Worm (Caenorhabditis elegans): Measurements from ENCODE around the gene col-73.

Gene col-73

DNA sequence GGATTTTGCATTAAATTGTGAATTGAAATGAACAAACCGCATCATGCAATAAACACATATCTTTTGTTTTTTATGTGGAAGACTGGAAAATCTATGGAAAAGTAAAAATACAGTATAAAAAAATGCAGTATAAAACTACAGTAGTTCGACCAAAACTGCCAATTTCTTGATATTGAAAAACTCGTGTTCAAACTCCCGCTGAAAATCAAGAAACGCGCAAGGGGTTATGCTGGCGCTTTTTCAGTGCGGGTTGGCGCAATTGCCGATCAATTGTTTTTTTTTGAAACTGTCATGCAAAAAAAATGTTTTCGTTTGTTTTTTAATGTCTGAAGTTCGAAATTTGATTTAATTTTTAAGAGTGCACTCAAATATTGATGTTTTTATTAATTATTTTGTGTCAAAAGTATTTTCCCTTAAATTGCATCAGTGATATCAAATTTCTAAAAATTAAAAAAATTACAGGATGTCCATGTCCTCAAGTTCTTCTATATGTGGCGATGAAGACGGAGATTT lies 21.3 kb downstream of the col-73 start, which contains the start of gene dnj-9 (continued):
- peak; percentile 86 for TF ChIP-seq sup-37 (GFP tag; optimal IDR thresholded peaks at IDR 0.05)
- TF ChIP-seq nhr-77 (tag; optimal IDR thresholded peaks at IDR 0.05): peak; percentile 88
- TF ChIP-seq rnt-1 (tag; optimal IDR thresholded peaks at IDR 0.05): peak; percentile 98
- TF ChIP-seq aly-2 (tag; optimal IDR thresholded peaks at IDR 0.05): peak; percentile 88
- peak; percentile 65 for TF ChIP-seq nhr-237 (tag; optimal IDR thresholded peaks at IDR 0.05)
- TF ChIP-seq tlp-1 (tag; optimal IDR thresholded peaks at IDR 0.05): no peak
- TF ChIP-seq unc-62 (GFP tag; optimal IDR thresholded peaks at IDR 0.05): no peak
- peak; percentile 84 for TF ChIP-seq ztf-4 (tag; optimal IDR thresholded peaks at IDR 0.05)
- TF ChIP-seq zag-1 (tag; optimal IDR thresholded peaks at IDR 0.05): no peak
- TF ChIP-seq mab-9 (GFP tag; IDR thresholded peaks at IDR 0.05): peak; percentile 85
- peak; percentile 57 for TF ChIP-seq ceh-90 (tag; optimal IDR thresholded peaks at IDR 0.05)
- peak; percentile 93 for TF ChIP-seq irx-1 (tag; optimal IDR thresholded peaks at IDR 0.05)
- TF ChIP-seq nhr-28 (tag; optimal IDR thresholded peaks at IDR 0.05): peak; percentile 44
- peak; percentile 57 for TF ChIP-seq unc-30 (tag; optimal IDR thresholded peaks at IDR 0.05)
- TF ChIP-seq dsc-1 (tag; optimal IDR thresholded peaks at IDR 0.05): peak; percentile 97
- peak; percentile 83 for TF ChIP-seq ceh-88 (GFP tag; IDR thresholded peaks at IDR 0.05)
- no peak for TF ChIP-seq egl-27 (tag; optimal IDR thresholded peaks at IDR 0.05)
- peak; percentile 45 for TF ChIP-seq vab-15 (tag; optimal IDR thresholded peaks at IDR 0.05)
- TF ChIP-seq C16A3.4 (tag; optimal IDR thresholded peaks at IDR 0.05): peak; percentile 97
- TF ChIP-seq lin-13 (GFP tag; optimal IDR thresholded peaks at IDR 0.05): peak; percentile 93
- peak; percentile 93 for TF ChIP-seq ceh-8 (GFP tag; optimal IDR thresholded peaks at IDR 0.05)
- TF ChIP-seq lir-3 (tag; optimal IDR thresholded peaks at IDR 0.05; ENCODE audit: poor library complexity): peak; percentile 83
- peak; percentile 96 for TF ChIP-seq nhr-19 (GFP tag; conservative IDR thresholded peaks at IDR 0.05)
- peak in 1 of 2 experiments; percentile 78 for TF ChIP-seq mdl-1 (tag; optimal IDR thresholded peaks at IDR 0.05)
- peak; percentile 86 for TF ChIP-seq pax-3 (tag; optimal IDR thresholded peaks at IDR 0.05)
- TF ChIP-seq swsn-7 (tag; optimal IDR thresholded peaks at IDR 0.05): peak; percentile 97
- TF ChIP-seq hlh-4 (tag; optimal IDR thresholded peaks at IDR 0.05): peak; percentile 8
- no peak for TF ChIP-seq ces-1 (GFP tag; optimal IDR thresholded peaks at IDR 0.05)
- TF ChIP-seq tbx-2 (tag; optimal IDR thresholded peaks at IDR 0.05): peak; percentile 97
- peak; percentile 51 for TF ChIP-seq efl-3 (GFP tag; optimal IDR thresholded peaks at IDR 0.05)
- TF ChIP-seq hpl-2 (GFP tag; optimal IDR thresholded peaks at IDR 0.05): peak; percentile 29
- peak; percentile 92 for TF ChIP-seq fkh-8 (tag; optimal IDR thresholded peaks at IDR 0.05)
- peak; percentile 88 for TF ChIP-seq nhr-11 (tag; optimal IDR thresholded peaks at IDR 0.05)
- peak; percentile 97 for TF ChIP-seq snu-23 (GFP tag; optimal IDR thresholded peaks at IDR 0.05)
- TF ChIP-seq Y116A8C.19 (tag; optimal IDR thresholded peaks at IDR 0.05; ENCODE audit: borderline replicate concordance): no peak
- TF ChIP-seq fkh-10 (GFP tag; optimal IDR thresholded peaks at IDR 0.05): peak; percentile 86
- TF ChIP-seq aha-1 (tag; optimal IDR thresholded peaks at IDR 0.05): peak; percentile 90
- peak; percentile 93 for TF ChIP-seq sox-4 (tag; optimal IDR thresholded peaks at IDR 0.05)
- peak; percentile 72 for TF ChIP-seq F16B12.6 (tag; optimal IDR thresholded peaks at IDR 0.05)
- TF ChIP-seq elt-3 (tag; optimal IDR thresholded peaks at IDR 0.05): peak in 3 of 6 experiments; percentile 50 to 90 (median 90)

- peak; percentile 25 for TF ChIP-seq fkh-8 (tag; optimal IDR thresholded peaks at IDR 0.05)
- no peak for TF ChIP-seq unc-30 (tag; optimal IDR thresholded peaks at IDR 0.05)
- TF ChIP-seq nhr-71 (tag; optimal IDR thresholded peaks at IDR 0.05): peak; percentile 29
These were observed 23.0 kb downstream of the col-73 start, which contains the start of gene T23B7.3 for ce11 chrII:4849885-4850284. T23B7.3 (plus strand) TSS chrII:4850185.
